Fruit fly (Drosophila melanogaster) whole organism, embryonic: ENCODE results near the gene Polr3E.

Source experiments
- Aef1 ChIP-seq: fragments of 200-800 bp; sonication (Bioruptor generic); IDR thresholded peaks from 3 replicates; pipeline ENCODE4 v1.3.6; 2022; ENCODE audit warnings: missing biosample characterization, missing genetic modification characterization
- Bgb ChIP-seq: fragments of 200-800 bp; sonication (Bioruptor generic); IDR thresholded peaks from 2 replicates; pipeline ENCODE4 v1.3.6; 2022; ENCODE audit warnings: missing biosample characterization, missing genetic modification characterization; ENCODE audit not compliant: partially characterized antibody
- CG10274 ChIP-seq: fragments of 200-800 bp; sonication (Bioruptor generic); optimal IDR thresholded peaks from 3 replicates; lab custom pipeline; 2017; ENCODE audit warnings: missing biosample characterization, mild to moderate bottlenecking, missing genetic modification characterization
- CG10543 ChIP-seq: fragments of 200-800 bp; sonication (Bioruptor generic); optimal IDR thresholded peaks from 3 replicates; lab custom pipeline; 2017; ENCODE audit warnings: missing biosample characterization, mild to moderate bottlenecking, missing genetic modification characterization, moderate library complexity
- CG12391 ChIP-seq: fragments of 200-800 bp; sonication (Bioruptor generic); optimal IDR thresholded peaks from 3 replicates; lab custom pipeline; 2018; ENCODE audit warnings: missing biosample characterization, mild to moderate bottlenecking, missing genetic modification characterization, moderate library complexity
- CG13123 ChIP-seq: fragments of 200-800 bp; sonication (Bioruptor generic); optimal IDR thresholded peaks from 2 replicates; lab custom pipeline; 2016; ENCODE audit warnings: missing biosample characterization, missing genetic modification characterization
- CG13287 ChIP-seq: fragments of 200-800 bp; sonication (Bioruptor generic); IDR thresholded peaks from 2 replicates; pipeline ENCODE4 v1.3.6; 2022; ENCODE audit warnings: missing biosample characterization, missing genetic modification characterization; ENCODE audit not compliant: partially characterized antibody
- CG14441 ChIP-seq: fragments of 200-800 bp; sonication (Bioruptor generic); IDR thresholded peaks from 2 replicates; pipeline ENCODE4 v1.3.6; 2022; ENCODE audit warnings: missing biosample characterization, missing genetic modification characterization
- CG15601 ChIP-seq: fragments of 200-800 bp; sonication (Bioruptor generic); optimal IDR thresholded peaks from 3 replicates; lab custom pipeline; 2019; ENCODE audit warnings: missing biosample characterization, mild to moderate bottlenecking, missing genetic modification characterization, moderate library complexity
- CG17361 ChIP-seq: fragments of 200-800 bp; sonication (Bioruptor generic); IDR thresholded peaks from 3 replicates; pipeline ENCODE4 v1.3.6; 2022; ENCODE audit warnings: missing biosample characterization, missing genetic modification characterization
- CG1792 ChIP-seq: fragments of 200-800 bp; sonication (Bioruptor generic); optimal IDR thresholded peaks from 2 replicates; lab custom pipeline; 2016; ENCODE audit warnings: missing biosample characterization, missing genetic modification characterization
- CG2129 ChIP-seq: fragments of 200-800 bp; sonication (Bioruptor generic); IDR thresholded peaks from 2 replicates; pipeline ENCODE4 v1.3.6; 2022; ENCODE audit warnings: missing biosample characterization, missing genetic modification characterization; ENCODE audit not compliant: partially characterized antibody
- CG2199 ChIP-seq: fragments of 200-800 bp; sonication (Bioruptor generic); IDR thresholded peaks from 3 replicates; pipeline ENCODE4 v1.3.6; 2022; ENCODE audit warnings: missing biosample characterization, missing genetic modification characterization
- CG2202 ChIP-seq: fragments of 200-800 bp; sonication (Bioruptor generic); optimal IDR thresholded peaks from 2 replicates; lab custom pipeline; 2018; ENCODE audit warnings: missing biosample characterization, mild to moderate bottlenecking, missing genetic modification characterization
- CG2875 ChIP-seq: fragments of 200-800 bp; sonication (Bioruptor generic); optimal IDR thresholded peaks from 2 replicates; lab custom pipeline; 2017; ENCODE audit warnings: missing biosample characterization, mild to moderate bottlenecking, missing genetic modification characterization, missing genetic modification reagents
- CG31388 ChIP-seq: fragments of 200-800 bp; sonication (Bioruptor generic); optimal IDR thresholded peaks from 2 replicates; lab custom pipeline; 2016; ENCODE audit warnings: missing biosample characterization, missing genetic modification characterization
- CG33557 ChIP-seq: fragments of 200-800 bp; sonication (Bioruptor generic); optimal IDR thresholded peaks from 2 replicates; lab custom pipeline; 2019; ENCODE audit warnings: missing biosample characterization, mild to moderate bottlenecking, missing genetic modification characterization, moderate library complexity
- CG4282 ChIP-seq: fragments of 200-800 bp; sonication (Bioruptor generic); optimal IDR thresholded peaks from 2 replicates; lab custom pipeline; 2016; ENCODE audit warnings: missing biosample characterization, missing genetic modification characterization
- CG4424 ChIP-seq: fragments of 200-800 bp; sonication (Bioruptor generic); optimal IDR thresholded peaks from 3 replicates; lab custom pipeline; 2016; ENCODE audit warnings: missing biosample characterization, missing genetic modification characterization
- CG4730 ChIP-seq: fragments of 200-800 bp; sonication (Bioruptor generic); IDR thresholded peaks from 2 replicates; pipeline ENCODE4 v1.3.6; 2022; ENCODE audit warnings: missing biosample characterization, missing genetic modification characterization
- CG5953 ChIP-seq: fragments of 200-800 bp; sonication (Bioruptor generic); IDR thresholded peaks from 2 replicates; pipeline ENCODE4 v1.3.6; 2022; ENCODE audit warnings: missing biosample characterization, missing genetic modification characterization
- CG9817 ChIP-seq: fragments of 200-800 bp; sonication (Bioruptor generic); optimal IDR thresholded peaks from 2 replicates; lab custom pipeline; 2018; ENCODE audit warnings: missing biosample characterization, mild to moderate bottlenecking, missing genetic modification characterization, moderate library complexity
- CTCF ChIP-seq: fragments of 200-800 bp; sonication (Bioruptor generic); optimal IDR thresholded peaks from 2 replicates; lab custom pipeline; 2017; ENCODE audit warnings: missing biosample characterization, mild to moderate bottlenecking, missing genetic modification characterization, moderate library complexity
- CoRest ChIP-seq: fragments of 200-800 bp; sonication (Bioruptor generic); optimal IDR thresholded peaks from 3 replicates; lab custom pipeline; 2018; ENCODE audit warnings: missing biosample characterization, mild to moderate bottlenecking, missing genetic modification characterization, moderate library complexity
- Dbx ChIP-seq: fragments of 200-800 bp; sonication (Bioruptor generic); IDR thresholded peaks from 3 replicates; pipeline ENCODE4 v1.3.6; 2022; ENCODE audit warnings: missing biosample characterization, missing genetic modification characterization
- Deaf1 ChIP-seq: fragments of 200-800 bp; optimal IDR thresholded peaks from 3 replicates; lab custom pipeline; 2019; ENCODE audit warnings: missing biosample characterization, mild to moderate bottlenecking, missing genetic modification characterization, moderate library complexity
- Dfd ChIP-seq, 2 experiments: fragments of >200 bp; optimal IDR thresholded peaks; 2 replicates each; lab custom pipeline; 2017; ENCODE audit warnings: missing biosample characterization in 2 of 2, missing genetic modification characterization in 2 of 2
- Dp ChIP-seq: fragments of 200-800 bp; sonication (Bioruptor generic); optimal IDR thresholded peaks from 2 replicates; lab custom pipeline; 2018; ENCODE audit warnings: missing biosample characterization, mild to moderate bottlenecking, missing genetic modification characterization, moderate library complexity
- Eip74EF ChIP-seq, 2 experiments: fragments of 200-800 bp in 1 of 2; fragments of >200 bp in 1 of 2; sonication (Bioruptor generic) in 1 of 2; optimal IDR thresholded peaks; 2 replicates each; lab custom pipeline; 2017 to 2019; ENCODE audit warnings: missing biosample characterization in 2 of 2, missing genetic modification characterization in 2 of 2, mild to moderate bottlenecking in 1 of 2, moderate library complexity in 1 of 2
- HmgD ChIP-seq: fragments of 200-800 bp; sonication (Bioruptor generic); optimal IDR thresholded peaks from 3 replicates; lab custom pipeline; 2016; ENCODE audit warnings: missing biosample characterization, missing genetic modification characterization
- Mes4 ChIP-seq: fragments of 200-800 bp; sonication (Bioruptor generic); optimal IDR thresholded peaks from 2 replicates; lab custom pipeline; 2016; ENCODE audit warnings: missing biosample characterization, missing genetic modification characterization
- NC2α ChIP-seq: fragments of 200-800 bp; sonication (Bioruptor generic); optimal IDR thresholded peaks from 2 replicates; lab custom pipeline; 2016; ENCODE audit warnings: missing biosample characterization, missing genetic modification characterization
- Nf-YA ChIP-seq: fragments of 200-800 bp; sonication (Bioruptor generic); IDR thresholded peaks from 2 replicates; pipeline ENCODE4 v1.3.6; 2022; ENCODE audit warnings: missing biosample characterization, missing genetic modification characterization
- Rx ChIP-seq: fragments of 200-800 bp; sonication (Bioruptor generic); IDR thresholded peaks from 2 replicates; pipeline ENCODE4 v1.3.6; 2022; ENCODE audit warnings: missing biosample characterization, missing genetic modification characterization
- aop ChIP-seq: fragments of 200-800 bp; sonication (Bioruptor generic); IDR thresholded peaks from 2 replicates; pipeline ENCODE4 v1.3.6; 2022; ENCODE audit warnings: missing biosample characterization, missing genetic modification characterization
- cad ChIP-seq: fragments of >200 bp; optimal IDR thresholded peaks from 2 replicates; lab custom pipeline; 2017; ENCODE audit warnings: missing biosample characterization, missing genetic modification characterization
- cas ChIP-seq: fragments of 200-800 bp; sonication (Bioruptor generic); IDR thresholded peaks from 2 replicates; pipeline ENCODE4 v1.3.6; 2022; ENCODE audit warnings: missing biosample characterization, missing genetic modification characterization
- croc ChIP-seq: fragments of 200-800 bp; sonication (Bioruptor generic); conservative IDR thresholded peaks from 3 replicates; pipeline ENCODE4 v1.3.6; 2022; ENCODE audit warnings: missing biosample characterization, missing genetic modification characterization
- danr ChIP-seq: fragments of 200-800 bp; sonication (Bioruptor generic); IDR thresholded peaks from 2 replicates; pipeline ENCODE4 v1.3.6; 2022; ENCODE audit warnings: missing biosample characterization, missing genetic modification characterization
- gfzf ChIP-seq: fragments of 200-800 bp; sonication (Bioruptor generic); optimal IDR thresholded peaks from 2 replicates; lab custom pipeline; 2016; ENCODE audit warnings: missing biosample characterization, mild to moderate bottlenecking, missing genetic modification characterization, moderate library complexity
- grn ChIP-seq: fragments of 200-800 bp; sonication (Bioruptor generic); optimal IDR thresholded peaks from 3 replicates; lab custom pipeline; 2017; ENCODE audit warnings: missing biosample characterization, missing genetic modification characterization
- nmo ChIP-seq: fragments of 200-800 bp; sonication (Bioruptor generic); optimal IDR thresholded peaks from 2 replicates; lab custom pipeline; 2018; ENCODE audit warnings: missing biosample characterization, mild to moderate bottlenecking, missing genetic modification characterization, moderate library complexity
- oc ChIP-seq: fragments of 200-800 bp; sonication (Bioruptor generic); optimal IDR thresholded peaks from 2 replicates; lab custom pipeline; 2018; ENCODE audit warnings: missing biosample characterization, mild to moderate bottlenecking, missing genetic modification characterization, moderate library complexity
- org-1 ChIP-seq: fragments of 200-800 bp; sonication (Bioruptor generic); optimal IDR thresholded peaks from 2 replicates; lab custom pipeline; 2017; ENCODE audit warnings: missing biosample characterization, missing genetic modification characterization
- pnt ChIP-seq: fragments of 200-800 bp; sonication (Bioruptor generic); optimal IDR thresholded peaks from 3 replicates; lab custom pipeline; 2016; ENCODE audit warnings: missing biosample characterization, missing genetic modification characterization
- prd ChIP-seq, 3 experiments: fragments of >200 bp in 2 of 3; fragments of 200-800 bp in 1 of 3; sonication (Bioruptor generic) in 1 of 3; optimal IDR thresholded peaks in 2 of 3; IDR thresholded peaks in 1 of 3; 2 replicates in 2 of 3; 3 replicates in 1 of 3; pipeline versions ENCODE4 v1.3.6 to Lab custom; 2017 to 2022; ENCODE audit warnings: missing biosample characterization in 1 of 3, missing genetic modification characterization in 1 of 3
- sima ChIP-seq: fragments of 200-800 bp; sonication (Bioruptor generic); optimal IDR thresholded peaks from 2 replicates; lab custom pipeline; 2016; ENCODE audit warnings: missing biosample characterization, missing genetic modification characterization
- slbo ChIP-seq: fragments of 200-800 bp; sonication (Bioruptor generic); IDR thresholded peaks from 2 replicates; pipeline ENCODE4 v1.3.6; 2022; ENCODE audit warnings: missing biosample characterization, missing genetic modification characterization
- vfl ChIP-seq: fragments of 200-800 bp; sonication (Bioruptor generic); optimal IDR thresholded peaks from 2 replicates; lab custom pipeline; 2016; ENCODE audit warnings: missing biosample characterization, missing genetic modification characterization
- zfh1 ChIP-seq: fragments of 200-800 bp; sonication (Bioruptor generic); IDR thresholded peaks from 3 replicates; pipeline ENCODE4 v1.3.6; 2022; ENCODE audit warnings: missing biosample characterization, missing genetic modification characterization

The Polr3E gene

dm6 chr3L:21056792-21057567 is 25.4 kb downstream of the Polr3E start (continued):
- no peak for TF ChIP-seq Bgb (GFP tag; lab: Robert Waterston, UW)
- no peak for TF ChIP-seq HmgD (GFP tag; lab: Kevin White, UChicago)
- no peak for TF ChIP-seq CG10274
- no peak for TF ChIP-seq CG33557 (GFP tag; lab: Kevin White, UChicago)
- peak; percentile 70 for TF ChIP-seq CG10543 (GFP tag; lab: Kevin White, UChicago)
- TF ChIP-seq zfh1 (GFP tag; lab: Robert Waterston, UW), result no peak
- no peak for TF ChIP-seq aop (GFP tag; lab: Robert Waterston, UW)
- TF ChIP-seq Rx (GFP tag; lab: Robert Waterston, UW), result 0 out of 2 replicates have a peak, but pooled peaks have one; percentile 2
- no peak for TF ChIP-seq Aef1 (GFP tag; lab: Robert Waterston, UW)
- no peak for TF ChIP-seq CG15601 (tag; lab: Kevin White, UChicago)
- peak; percentile 70 for TF ChIP-seq oc
- no peak for TF ChIP-seq NC2α (GFP tag; lab: Kevin White, UChicago)
- 0 out of 3 replicates have a peak, but pooled peaks have one; percentile 63 for TF ChIP-seq CG2199 (GFP tag; lab: Robert Waterston, UW)
- TF ChIP-seq CG4730 (GFP tag; lab: Robert Waterston, UW), result no peak
- TF ChIP-seq CG31388 (GFP tag; lab: Kevin White, UChicago), result no peak
- no peak for TF ChIP-seq CG2875
- TF ChIP-seq Dfd (GFP tag; optimal IDR thresholded peaks at IDR 0.05; lab: Kevin White, UChicago), result no peak
- no peak for TF ChIP-seq Eip74EF (GFP tag; optimal IDR thresholded peaks at IDR 0.05; lab: Kevin White, UChicago)
- peak; percentile 55 for TF ChIP-seq CoRest (tag; lab: Kevin White, UChicago)
- peak; percentile 48; the same call in 1 of the 3 replicates for TF ChIP-seq Dbx (GFP tag; lab: Robert Waterston, UW)
- TF ChIP-seq cas (GFP tag; lab: Robert Waterston, UW), result no peak
- peak; percentile 64 for TF ChIP-seq CG17361 (GFP tag; lab: Robert Waterston, UW)
- TF ChIP-seq cad (GFP tag; lab: Kevin White, UChicago), result no peak
- TF ChIP-seq CG13287 (GFP tag; lab: Robert Waterston, UW), result peak; percentile 17; the same call in 1 of the 2 replicates
- TF ChIP-seq CTCF, result no peak
- no peak for TF ChIP-seq danr (GFP tag; lab: Robert Waterston, UW)
- no peak for TF ChIP-seq Nf-YA (GFP tag; lab: Robert Waterston, UW)
- no peak for TF ChIP-seq nmo (GFP tag; lab: Kevin White, UChicago)
- no peak for TF ChIP-seq CG2129
- TF ChIP-seq slbo, result peak; percentile 62
- no peak for TF ChIP-seq CG5953 (GFP tag; lab: Robert Waterston, UW)
- TF ChIP-seq prd (optimal IDR thresholded peaks at IDR 0.05; lab: Kevin White, UChicago), result no peak
- TF ChIP-seq prd (GFP tag; IDR thresholded peaks at IDR 0.05; lab: Robert Waterston, UW), result peak; percentile 27; the same call in 1 of the 3 replicates
- TF ChIP-seq org-1 (GFP tag; lab: Kevin White, UChicago), result no peak
- TF ChIP-seq croc (GFP tag; lab: Robert Waterston, UW), result no peak
- TF ChIP-seq Deaf1 (tag; lab: Kevin White, UChicago), result peak; percentile 11
- no peak for TF ChIP-seq CG2202 (tag; lab: Kevin White, UChicago)
- TF ChIP-seq gfzf (GFP tag; lab: Kevin White, UChicago), result no peak
- TF ChIP-seq Dp (GFP tag; lab: Kevin White, UChicago), result no peak
- TF ChIP-seq vfl, result no peak
- TF ChIP-seq sima, result no peak
- TF ChIP-seq pnt (GFP tag; lab: Kevin White, UChicago), result no peak
- no peak for TF ChIP-seq grn (GFP tag; lab: Kevin White, UChicago)
- no peak for TF ChIP-seq CG4282
- no peak for TF ChIP-seq CG9817 (tag; lab: Kevin White, UChicago)
- no peak for TF ChIP-seq CG13123 (GFP tag; lab: Kevin White, UChicago)
- peak; percentile 55 for TF ChIP-seq CG4424 (GFP tag; lab: Kevin White, UChicago)
- no peak for TF ChIP-seq CG1792
- peak; percentile 27; the same call in 1 of the 2 replicates for TF ChIP-seq CG14441 (GFP tag; lab: Robert Waterston, UW)
- no peak for TF ChIP-seq Mes4 (GFP tag; lab: Kevin White, UChicago)
- peak; percentile 31 for TF ChIP-seq CG12391 (tag; lab: Kevin White, UChicago)
